Fruit fly (Drosophila melanogaster): ENCODE measurements around the gene shop.
A peak's percentile ranks its signal among the peaks of the same experiment; 100 is the strongest.

Gene shop

dm6 chrX:18843229-18844033 is 4.9 kb downstream of the shop start, which contains the start of gene htk (continued):
- TF ChIP-seq twi (tag; optimal IDR thresholded peaks at IDR 0.05) (peak; percentile 36), Nf-YA (GFP tag; IDR thresholded peaks at IDR 0.05) (no peak), CG3281 (GFP tag; optimal IDR thresholded peaks at IDR 0.05) (peak; percentile 0), inv (GFP tag; IDR thresholded peaks at IDR 0.05; ENCODE audit: partially characterized antibody) (peak; percentile 86), Elba2 (GFP tag; optimal IDR thresholded peaks at IDR 0.05) (peak; percentile 18), CG2202 (tag; optimal IDR thresholded peaks at IDR 0.05) (no peak), Kr (GFP tag; optimal IDR thresholded peaks at IDR 0.05) (peak; percentile 57), crp (GFP tag; optimal IDR thresholded peaks at IDR 0.05) (peak in 1 of 2 experiments; percentile 78), CG15514 (GFP tag; optimal IDR thresholded peaks at IDR 0.05) (peak; percentile 77), Atf-2 (GFP tag; optimal IDR thresholded peaks at IDR 0.05) (peak; percentile 65), ranshi (GFP tag; IDR thresholded peaks at IDR 0.05) (peak; percentile 56), CG12391 (tag; optimal IDR thresholded peaks at IDR 0.05) (peak; percentile 59), Poxn (GFP tag; IDR thresholded peaks at IDR 0.05) (no peak), CG8290 (GFP tag; optimal IDR thresholded peaks at IDR 0.05) (peak; percentile 87), CG8290 (tag; optimal IDR thresholded peaks at IDR 0.05) (peak; percentile 52 to 88), CG7745 (tag; optimal IDR thresholded peaks at IDR 0.05) (no peak), gfzf (GFP tag; optimal IDR thresholded peaks at IDR 0.05) (peak; percentile 44), CG12659 (GFP tag; optimal IDR thresholded peaks at IDR 0.05) (peak; percentile 80), CG9817 (tag; optimal IDR thresholded peaks at IDR 0.05) (peak; percentile 52), CG2678 (tag; optimal IDR thresholded peaks at IDR 0.05) (peak; percentile 37), Usf (GFP tag; optimal IDR thresholded peaks at IDR 0.05) (peak; percentile 21), CG1024 (GFP tag; IDR thresholded peaks at IDR 0.05) (peak; percentile 50; the same call in 1 of the 2 replicates), CG13424 (tag; optimal IDR thresholded peaks at IDR 0.05) (peak; percentile 46), CG4707 (GFP tag; optimal IDR thresholded peaks at IDR 0.05) (peak; percentile 12), danr (GFP tag; IDR thresholded peaks at IDR 0.05) (no peak), org-1 (GFP tag; optimal IDR thresholded peaks at IDR 0.05) (peak; percentile 25), Ets97D (GFP tag; optimal IDR thresholded peaks at IDR 0.05) (peak; percentile 81), CTCF (GFP tag; optimal IDR thresholded peaks at IDR 0.05) (peak; percentile 99), zf30C (GFP tag; optimal IDR thresholded peaks at IDR 0.05) (no peak), salm (tag; optimal IDR thresholded peaks at IDR 0.05) (no peak), tap (tag; optimal IDR thresholded peaks at IDR 0.05) (no peak), CG4328 (GFP tag; optimal IDR thresholded peaks at IDR 0.05) (peak; percentile 20), CG33557 (GFP tag; optimal IDR thresholded peaks at IDR 0.05) (peak; percentile 19), D19B (GFP tag; optimal IDR thresholded peaks at IDR 0.05) (no peak), sna (GFP tag; IDR thresholded peaks at IDR 0.05; ENCODE audit: partially characterized antibody) (peak; percentile 75), Scr (GFP tag; IDR thresholded peaks at IDR 0.05; ENCODE audit: partially characterized antibody) (peak; percentile 85), B-H1 (GFP tag; IDR thresholded peaks at IDR 0.05) (no peak; the same call in 2 of the 3 replicates), mld (GFP tag; IDR thresholded peaks at IDR 0.05; ENCODE audit: partially characterized antibody) (peak; percentile 76; the same call in 2 of the 3 replicates), unpg (GFP tag; optimal IDR thresholded peaks at IDR 0.05) (peak; percentile 56), tin (GFP tag; optimal IDR thresholded peaks at IDR 0.05) (peak; percentile 76), knrl (GFP tag; IDR thresholded peaks at IDR 0.05; ENCODE audit: partially characterized antibody) (peak; percentile 87), CG7372 (GFP tag; IDR thresholded peaks at IDR 0.05) (no peak), CG13894 (tag; optimal IDR thresholded peaks at IDR 0.05) (peak; percentile 93), CG31224 (GFP tag; IDR thresholded peaks at IDR 0.05) (0 out of 2 replicates have a peak, but pooled peaks have one; percentile 28), gcm2 (GFP tag; optimal IDR thresholded peaks at IDR 0.05) (no peak), CG17568 (GFP tag; optimal IDR thresholded peaks at IDR 0.05) (no peak), Hand (GFP tag; optimal IDR thresholded peaks at IDR 0.05) (no peak), disco-r (GFP tag; optimal IDR thresholded peaks at IDR 0.05) (peak; percentile 18)
